Worm (Caenorhabditis elegans) whole organism, L2 larva: ENCODE results near the gene B0280.17.

Experiments
- C34F6.9 ChIP-seq: fragments of 150-350 bp; optimal IDR thresholded peaks from 2 replicates; lab custom pipeline; 2014; ENCODE audit warnings: missing biosample characterization, missing genetic modification characterization
- F13H6.1 ChIP-seq: sonication (generic microtip); optimal IDR thresholded peaks from 2 replicates; lab custom pipeline; 2016; ENCODE audit warnings: missing genetic modification characterization, missing compliant biosample characterization
- R02D3.7 ChIP-seq: fragments of 150-350 bp; optimal IDR thresholded peaks from 2 replicates; lab custom pipeline; 2014; ENCODE audit warnings: missing biosample characterization, missing genetic modification characterization
- Y55F3AM.14 ChIP-seq: fragments of 200-800 bp; sonication (Bioruptor generic); optimal IDR thresholded peaks from 2 replicates; lab custom pipeline; 2018; ENCODE audit warnings: mild to moderate bottlenecking, missing genetic modification characterization, missing compliant biosample characterization
- ZK546.5 ChIP-seq: sonication (generic microtip); optimal IDR thresholded peaks from 2 replicates; lab custom pipeline; 2017; ENCODE audit warnings: missing biosample characterization, missing genetic modification characterization
- alr-1 ChIP-seq: fragments of 150-350 bp; optimal IDR thresholded peaks from 2 replicates; lab custom pipeline; 2014; ENCODE audit warnings: missing biosample characterization, missing genetic modification characterization
- aly-2 ChIP-seq: fragments of 150-350 bp; optimal IDR thresholded peaks from 2 replicates; lab custom pipeline; 2014; ENCODE audit warnings: missing biosample characterization, missing genetic modification characterization
- ama-1 ChIP-seq: fragments of 150-350 bp; optimal IDR thresholded peaks from 2 replicates; lab custom pipeline; 2018; ENCODE audit warnings: inconsistent platforms
- blmp-1 ChIP-seq: sonication (generic microtip); optimal IDR thresholded peaks from 2 replicates; lab custom pipeline; 2017; ENCODE audit warnings: missing genetic modification characterization, mild to moderate bottlenecking, missing compliant biosample characterization, antibody characterized with exemption, moderate library complexity; ENCODE audit not compliant: insufficient read depth
- ceh-16 ChIP-seq: fragments of 150-350 bp; optimal IDR thresholded peaks from 2 replicates; lab custom pipeline; 2014; ENCODE audit warnings: missing biosample characterization, missing genetic modification characterization
- ceh-82 ChIP-seq: fragments of 150-350 bp; optimal IDR thresholded peaks from 2 replicates; lab custom pipeline; 2014; ENCODE audit warnings: missing biosample characterization, missing genetic modification characterization
- crh-2 ChIP-seq: sonication (generic microtip); optimal IDR thresholded peaks from 2 replicates; lab custom pipeline; 2017; ENCODE audit warnings: missing biosample characterization, missing genetic modification characterization
- dmd-4 ChIP-seq: sonication (generic microtip); optimal IDR thresholded peaks from 2 replicates; lab custom pipeline; 2017; ENCODE audit warnings: missing biosample characterization, missing genetic modification characterization
- egl-27 ChIP-seq: sonication (generic microtip); optimal IDR thresholded peaks from 3 replicates; lab custom pipeline; 2017; ENCODE audit warnings: missing biosample characterization, missing genetic modification reagents, missing genetic modification characterization
- elt-1 ChIP-seq: fragments of 150-350 bp; optimal IDR thresholded peaks from 2 replicates; lab custom pipeline; 2014; ENCODE audit warnings: missing biosample characterization, missing genetic modification characterization
- elt-3 ChIP-seq: sonication (generic microtip); optimal IDR thresholded peaks from 2 replicates; lab custom pipeline; 2017; ENCODE audit warnings: missing biosample characterization, missing genetic modification characterization
- fos-1 ChIP-seq: fragments of 150-350 bp; optimal IDR thresholded peaks from 2 replicates; lab custom pipeline; 2014; ENCODE audit warnings: missing biosample characterization, missing genetic modification characterization
- gmeb-1 ChIP-seq: fragments of 150-350 bp; optimal IDR thresholded peaks from 2 replicates; lab custom pipeline; 2014; ENCODE audit warnings: missing biosample characterization, missing genetic modification characterization
- lin-11 ChIP-seq: fragments of 150-350 bp; sonication (generic microtip); optimal IDR thresholded peaks from 2 replicates; lab custom pipeline; 2014; ENCODE audit warnings: missing biosample characterization, missing genetic modification characterization, inconsistent platforms, mixed read lengths
- lin-39 ChIP-seq: fragments of 150-350 bp; optimal IDR thresholded peaks from 2 replicates; lab custom pipeline; 2014; ENCODE audit warnings: missing biosample characterization, missing genetic modification reagents, missing genetic modification characterization
- lsy-2 ChIP-seq, 2 experiments: fragments of 150-350 bp in 1 of 2; sonication (generic microtip) in 1 of 2; optimal IDR thresholded peaks; 2 replicates each; lab custom pipeline; 2014 to 2017; ENCODE audit warnings: missing biosample characterization in 2 of 2, missing genetic modification characterization in 2 of 2
- mab-5 ChIP-seq: fragments of 150-350 bp; optimal IDR thresholded peaks from 2 replicates; lab custom pipeline; 2014; ENCODE audit warnings: missing biosample characterization, missing genetic modification characterization
- mbf-1 ChIP-seq: sonication (generic microtip); optimal IDR thresholded peaks from 2 replicates; lab custom pipeline; 2017; ENCODE audit warnings: missing biosample characterization, missing genetic modification characterization
- mdl-1 ChIP-seq, 2 experiments: fragments of 150-350 bp in 1 of 2; sonication (generic microtip) in 1 of 2; optimal IDR thresholded peaks; 2 replicates each; lab custom pipeline; 2017; ENCODE audit warnings: missing biosample characterization in 2 of 2, missing genetic modification characterization in 2 of 2
- nhr-10 ChIP-seq: sonication (generic microtip); optimal IDR thresholded peaks from 2 replicates; lab custom pipeline; 2017; ENCODE audit warnings: missing biosample characterization, missing genetic modification characterization
- nhr-11 ChIP-seq: fragments of 150-350 bp; optimal IDR thresholded peaks from 2 replicates; lab custom pipeline; 2014; ENCODE audit warnings: missing biosample characterization, missing genetic modification characterization
- nhr-129 ChIP-seq: fragments of 150-350 bp; optimal IDR thresholded peaks from 2 replicates; lab custom pipeline; 2014; ENCODE audit warnings: missing biosample characterization, missing genetic modification characterization
- nhr-21 ChIP-seq: fragments of 150-350 bp; optimal IDR thresholded peaks from 2 replicates; lab custom pipeline; 2014; ENCODE audit warnings: missing biosample characterization, missing genetic modification characterization
- nhr-23 ChIP-seq: fragments of 150-350 bp; optimal IDR thresholded peaks from 2 replicates; lab custom pipeline; 2014; ENCODE audit warnings: missing biosample characterization, missing genetic modification reagents, missing genetic modification characterization
- nhr-25 ChIP-seq: fragments of 150-350 bp; sonication (generic microtip); optimal IDR thresholded peaks from 3 replicates; lab custom pipeline; 2014; ENCODE audit warnings: missing biosample characterization, missing genetic modification characterization
- nhr-6 ChIP-seq: fragments of 150-350 bp; optimal IDR thresholded peaks from 2 replicates; lab custom pipeline; 2014; ENCODE audit warnings: missing biosample characterization, missing genetic modification characterization
- sem-4 ChIP-seq: fragments of 150-350 bp; optimal IDR thresholded peaks from 2 replicates; lab custom pipeline; 2014; ENCODE audit warnings: missing biosample characterization, missing genetic modification reagents, missing genetic modification characterization
- skn-1 ChIP-seq: sonication (generic microtip); optimal IDR thresholded peaks from 2 replicates; lab custom pipeline; 2017; ENCODE audit warnings: missing biosample characterization, missing genetic modification characterization
- sma-3 ChIP-seq: sonication (generic microtip); optimal IDR thresholded peaks from 2 replicates; lab custom pipeline; 2016; ENCODE audit warnings: missing genetic modification reagents, missing genetic modification characterization, missing compliant biosample characterization
- sma-9 ChIP-seq, 2 experiments: fragments of 150-350 bp in 1 of 2; sonication (generic microtip) in 1 of 2; optimal IDR thresholded peaks; 2 replicates each; lab custom pipeline; 2014 to 2016; ENCODE audit warnings: missing genetic modification characterization in 2 of 2, mild to moderate bottlenecking in 1 of 2, missing biosample characterization in 1 of 2, missing compliant biosample characterization in 1 of 2, missing genetic modification reagents in 1 of 2, moderate library complexity in 1 of 2
- snpc-4 ChIP-seq: fragments of 150-350 bp; optimal IDR thresholded peaks from 2 replicates; lab custom pipeline; 2014; ENCODE audit warnings: missing biosample characterization, missing genetic modification characterization
- unc-39 ChIP-seq: fragments of 150-350 bp; optimal IDR thresholded peaks from 2 replicates; lab custom pipeline; 2014; ENCODE audit warnings: missing biosample characterization, missing genetic modification characterization
- unc-55 ChIP-seq: fragments of 150-350 bp; sonication (generic microtip); optimal IDR thresholded peaks from 3 replicates; lab custom pipeline; 2014; ENCODE audit warnings: missing biosample characterization, missing genetic modification reagents, missing genetic modification characterization
- unc-62 ChIP-seq: fragments of 150-350 bp; optimal IDR thresholded peaks from 2 replicates; lab custom pipeline; 2014; ENCODE audit warnings: missing biosample characterization, missing genetic modification reagents, missing genetic modification characterization
- zag-1 ChIP-seq: fragments of 150-350 bp; optimal IDR thresholded peaks from 2 replicates; lab custom pipeline; 2014; ENCODE audit warnings: missing biosample characterization, missing genetic modification characterization
- ztf-1 ChIP-seq: fragments of 200-800 bp; sonication (Bioruptor generic); conservative IDR thresholded peaks from 2 replicates; pipeline ENCODE4 v1.3.6; 2022; ENCODE audit warnings: missing genetic modification characterization, missing compliant biosample characterization
- ztf-11 ChIP-seq: sonication (generic microtip); optimal IDR thresholded peaks from 2 replicates; lab custom pipeline; 2017; ENCODE audit warnings: missing biosample characterization, missing genetic modification characterization
- ztf-4 ChIP-seq: fragments of 150-350 bp; optimal IDR thresholded peaks from 2 replicates; lab custom pipeline; 2014; ENCODE audit warnings: missing biosample characterization, missing genetic modification characterization

The B0280.17 gene

DNA sequence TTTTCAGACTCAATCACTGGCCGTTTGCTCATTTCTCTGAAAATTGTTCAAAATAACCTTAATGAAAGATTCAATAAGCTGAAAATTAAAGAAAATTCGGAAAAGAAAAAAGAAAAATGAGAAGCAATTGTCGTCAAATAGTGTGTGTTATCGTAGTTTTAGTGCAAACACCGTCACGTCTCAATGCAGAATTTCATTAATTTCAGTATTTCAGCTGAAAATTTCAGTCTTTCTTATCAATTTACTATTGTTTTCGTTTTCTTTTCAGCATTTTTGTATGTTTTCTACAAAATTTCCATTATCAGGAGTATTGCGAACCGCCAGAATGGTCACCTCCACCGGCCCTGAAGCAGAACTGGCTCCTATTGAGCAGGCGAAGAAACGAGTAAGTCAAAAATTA lies 13.1 kb downstream of the B0280.17 start, which contains the start of the genes B0280.9 and rpia-1:
B0280.9 (minus strand) TSS at position 36 of the 400 bp plus-strand sequence.
rpia-1 (plus strand) TSS at position 269 of the 400 bp plus-strand sequence.
- TF ChIP-seq ama-1 (lab: Kevin White, UChicago), result no peak
- TF ChIP-seq ceh-16, result no peak
- TF ChIP-seq snpc-4 (tag; lab: Kevin White, UChicago), result no peak
- TF ChIP-seq F13H6.1, result peak; percentile 7
- TF ChIP-seq elt-3, result no peak
- TF ChIP-seq R02D3.7 (tag; lab: Kevin White, UChicago), result no peak
- TF ChIP-seq mdl-1 (tag; optimal IDR thresholded peaks at IDR 0.05; lab: Kevin White, UChicago), result no peak
- no peak for TF ChIP-seq egl-27 (tag; lab: Kevin White, UChicago)
- no peak for TF ChIP-seq ztf-4 (tag; lab: Kevin White, UChicago)
- TF ChIP-seq crh-2, result peak; percentile 33
- peak; percentile 45 for TF ChIP-seq sma-9 (GFP tag; optimal IDR thresholded peaks at IDR 0.05; lab: Kevin White, UChicago)
- no peak for TF ChIP-seq sma-9 (tag; optimal IDR thresholded peaks at IDR 0.05; lab: Kevin White, UChicago)
- no peak for TF ChIP-seq elt-1 (tag; lab: Kevin White, UChicago)
- TF ChIP-seq nhr-10 (tag; lab: Kevin White, UChicago), result no peak
- peak; percentile 60 for TF ChIP-seq unc-55 (GFP tag; lab: Kevin White, UChicago)
- no peak for TF ChIP-seq mbf-1 (tag; lab: Kevin White, UChicago)
- no peak for TF ChIP-seq nhr-6
- no peak for TF ChIP-seq lin-11 (tag; lab: Kevin White, UChicago)
- TF ChIP-seq sem-4 (tag; lab: Kevin White, UChicago), result no peak
- TF ChIP-seq lsy-2 (tag; optimal IDR thresholded peaks at IDR 0.05; lab: Kevin White, UChicago), result peak; percentile 81 to 95
- TF ChIP-seq ceh-82 (tag; lab: Kevin White, UChicago), result no peak
- TF ChIP-seq unc-62 (GFP tag; lab: Kevin White, UChicago), result no peak
- peak; percentile 50 for TF ChIP-seq C34F6.9 (tag; lab: Kevin White, UChicago)
- no peak for TF ChIP-seq nhr-21 (tag; lab: Kevin White, UChicago)
- TF ChIP-seq ztf-11, result no peak
- peak; percentile 26 for TF ChIP-seq gmeb-1 (tag; lab: Kevin White, UChicago)
- peak; percentile 38 for TF ChIP-seq nhr-129 (tag; lab: Kevin White, UChicago)
- no peak for TF ChIP-seq Y55F3AM.14 (GFP tag; lab: Kevin White, UChicago)
- TF ChIP-seq dmd-4 (tag; lab: Kevin White, UChicago), result no peak
- TF ChIP-seq, all 48 proteins: peak for 8

- TF ChIP-seq lin-39 (tag; lab: Kevin White, UChicago) (no peak), crh-2 (peak; percentile 65), zag-1 (no peak), unc-55 (GFP tag; lab: Kevin White, UChicago) (no peak), nhr-129 (tag; lab: Kevin White, UChicago) (peak; percentile 36), gmeb-1 (tag; lab: Kevin White, UChicago) (peak; percentile 21), nhr-6 (no peak), lsy-2 (tag; optimal IDR thresholded peaks at IDR 0.05; lab: Kevin White, UChicago) (peak in 1 of 2 experiments; percentile 28), egl-27 (tag; lab: Kevin White, UChicago) (peak; percentile 76), nhr-25 (peak; percentile 58), sma-9 (GFP tag; optimal IDR thresholded peaks at IDR 0.05; lab: Kevin White, UChicago) (peak; percentile 89), sma-9 (tag; optimal IDR thresholded peaks at IDR 0.05; lab: Kevin White, UChicago) (no peak), sma-3 (GFP tag; lab: Kevin White, UChicago) (peak; percentile 57), snpc-4 (tag; lab: Kevin White, UChicago) (no peak), fos-1 (tag; lab: Kevin White, UChicago) (peak; percentile 31), nhr-21 (tag; lab: Kevin White, UChicago) (peak; percentile 32)
Measured at ce11 chrIII:7120477-7120876, 15.4 kb downstream of the B0280.17 start.

ce11 chrIII:7116615-7117252 lies 19.2 kb downstream of the B0280.17 start:
- TF ChIP-seq nhr-21 (tag; lab: Kevin White, UChicago), result peak; percentile 76
- TF ChIP-seq ceh-82 (tag; lab: Kevin White, UChicago), result no peak
- TF ChIP-seq mdl-1 (tag; optimal IDR thresholded peaks at IDR 0.05; lab: Kevin White, UChicago), result no peak
- TF ChIP-seq Y55F3AM.14 (GFP tag; lab: Kevin White, UChicago), result no peak
- TF ChIP-seq skn-1 (tag; lab: Kevin White, UChicago), result no peak
- TF ChIP-seq unc-55 (GFP tag; lab: Kevin White, UChicago), result peak; percentile 61
- no peak for TF ChIP-seq zag-1
- TF ChIP-seq ZK546.5 (tag; lab: Kevin White, UChicago), result no peak
- TF ChIP-seq mab-5, result no peak
- TF ChIP-seq sma-9 (GFP tag; optimal IDR thresholded peaks at IDR 0.05; lab: Kevin White, UChicago), result peak; percentile 81
- no peak for TF ChIP-seq sma-9 (tag; optimal IDR thresholded peaks at IDR 0.05; lab: Kevin White, UChicago)
- no peak for TF ChIP-seq alr-1 (tag; lab: Kevin White, UChicago)
- TF ChIP-seq nhr-129 (tag; lab: Kevin White, UChicago), result peak; percentile 78
- TF ChIP-seq sma-3 (GFP tag; lab: Kevin White, UChicago), result peak; percentile 74
- TF ChIP-seq F13H6.1, result peak; percentile 87
- no peak for TF ChIP-seq ceh-16
- TF ChIP-seq lin-39 (tag; lab: Kevin White, UChicago), result no peak
- TF ChIP-seq ztf-1 (GFP tag; lab: Robert Waterston, UW), result no peak
- TF ChIP-seq ztf-11, result no peak
- no peak for TF ChIP-seq R02D3.7 (tag; lab: Kevin White, UChicago)
- TF ChIP-seq unc-39, result no peak
- no peak for TF ChIP-seq aly-2 (tag; lab: Kevin White, UChicago)
- TF ChIP-seq nhr-10 (tag; lab: Kevin White, UChicago), result peak; percentile 35
- no peak for TF ChIP-seq nhr-23
- no peak for TF ChIP-seq unc-62 (GFP tag; lab: Kevin White, UChicago)
- peak; percentile 91 for TF ChIP-seq egl-27 (tag; lab: Kevin White, UChicago)
- no peak for TF ChIP-seq nhr-11 (tag; lab: Kevin White, UChicago)
- no peak for TF ChIP-seq dmd-4 (tag; lab: Kevin White, UChicago)
- no peak for TF ChIP-seq elt-3
- peak; percentile 89 for TF ChIP-seq nhr-25
- TF ChIP-seq blmp-1 (tag; lab: Kevin White, UChicago), result peak; percentile 74
- peak; percentile 71 for TF ChIP-seq C34F6.9 (tag; lab: Kevin White, UChicago)
- peak; percentile 27 for TF ChIP-seq snpc-4 (tag; lab: Kevin White, UChicago)
